Worm (Caenorhabditis elegans) whole organism, L2 larva: ENCODE measurements around the gene sri-4.

ENCODE experiments used
- C34F6.9 ChIP-seq: fragments of 150-350 bp; optimal IDR thresholded peaks from 2 replicates; lab custom pipeline; 2014; ENCODE audit warnings: missing biosample characterization, missing genetic modification characterization
- F13H6.1 ChIP-seq: sonication (generic microtip); optimal IDR thresholded peaks from 2 replicates; lab custom pipeline; 2016; ENCODE audit warnings: missing genetic modification characterization, missing compliant biosample characterization
- R02D3.7 ChIP-seq: fragments of 150-350 bp; optimal IDR thresholded peaks from 2 replicates; lab custom pipeline; 2014; ENCODE audit warnings: missing biosample characterization, missing genetic modification characterization
- Y55F3AM.14 ChIP-seq: fragments of 200-800 bp; sonication (Bioruptor generic); optimal IDR thresholded peaks from 2 replicates; lab custom pipeline; 2018; ENCODE audit warnings: mild to moderate bottlenecking, missing genetic modification characterization, missing compliant biosample characterization
- ZK546.5 ChIP-seq: sonication (generic microtip); optimal IDR thresholded peaks from 2 replicates; lab custom pipeline; 2017; ENCODE audit warnings: missing biosample characterization, missing genetic modification characterization
- alr-1 ChIP-seq: fragments of 150-350 bp; optimal IDR thresholded peaks from 2 replicates; lab custom pipeline; 2014; ENCODE audit warnings: missing biosample characterization, missing genetic modification characterization
- aly-2 ChIP-seq: fragments of 150-350 bp; optimal IDR thresholded peaks from 2 replicates; lab custom pipeline; 2014; ENCODE audit warnings: missing biosample characterization, missing genetic modification characterization
- ama-1 ChIP-seq: fragments of 150-350 bp; optimal IDR thresholded peaks from 2 replicates; lab custom pipeline; 2018; ENCODE audit warnings: inconsistent platforms
- blmp-1 ChIP-seq: sonication (generic microtip); optimal IDR thresholded peaks from 2 replicates; lab custom pipeline; 2017; ENCODE audit warnings: missing genetic modification characterization, mild to moderate bottlenecking, missing compliant biosample characterization, antibody characterized with exemption, moderate library complexity; ENCODE audit not compliant: insufficient read depth
- ceh-16 ChIP-seq: fragments of 150-350 bp; optimal IDR thresholded peaks from 2 replicates; lab custom pipeline; 2014; ENCODE audit warnings: missing biosample characterization, missing genetic modification characterization
- ceh-82 ChIP-seq: fragments of 150-350 bp; optimal IDR thresholded peaks from 2 replicates; lab custom pipeline; 2014; ENCODE audit warnings: missing biosample characterization, missing genetic modification characterization
- crh-2 ChIP-seq: sonication (generic microtip); optimal IDR thresholded peaks from 2 replicates; lab custom pipeline; 2017; ENCODE audit warnings: missing biosample characterization, missing genetic modification characterization
- dmd-4 ChIP-seq: sonication (generic microtip); optimal IDR thresholded peaks from 2 replicates; lab custom pipeline; 2017; ENCODE audit warnings: missing biosample characterization, missing genetic modification characterization
- egl-27 ChIP-seq: sonication (generic microtip); optimal IDR thresholded peaks from 3 replicates; lab custom pipeline; 2017; ENCODE audit warnings: missing biosample characterization, missing genetic modification reagents, missing genetic modification characterization
- elt-1 ChIP-seq: fragments of 150-350 bp; optimal IDR thresholded peaks from 2 replicates; lab custom pipeline; 2014; ENCODE audit warnings: missing biosample characterization, missing genetic modification characterization
- elt-3 ChIP-seq: sonication (generic microtip); optimal IDR thresholded peaks from 2 replicates; lab custom pipeline; 2017; ENCODE audit warnings: missing biosample characterization, missing genetic modification characterization
- fos-1 ChIP-seq: fragments of 150-350 bp; optimal IDR thresholded peaks from 2 replicates; lab custom pipeline; 2014; ENCODE audit warnings: missing biosample characterization, missing genetic modification characterization
- gmeb-1 ChIP-seq: fragments of 150-350 bp; optimal IDR thresholded peaks from 2 replicates; lab custom pipeline; 2014; ENCODE audit warnings: missing biosample characterization, missing genetic modification characterization
- lin-11 ChIP-seq: fragments of 150-350 bp; sonication (generic microtip); optimal IDR thresholded peaks from 2 replicates; lab custom pipeline; 2014; ENCODE audit warnings: missing biosample characterization, missing genetic modification characterization, inconsistent platforms, mixed read lengths
- lin-13 ChIP-seq: fragments of 150-350 bp; optimal IDR thresholded peaks from 2 replicates; lab custom pipeline; 2014; ENCODE audit warnings: missing biosample characterization, missing genetic modification reagents, missing genetic modification characterization
- lin-39 ChIP-seq: fragments of 150-350 bp; optimal IDR thresholded peaks from 2 replicates; lab custom pipeline; 2014; ENCODE audit warnings: missing biosample characterization, missing genetic modification reagents, missing genetic modification characterization
- lsy-2 ChIP-seq, 2 experiments: fragments of 150-350 bp in 1 of 2; sonication (generic microtip) in 1 of 2; optimal IDR thresholded peaks; 2 replicates each; lab custom pipeline; 2014 to 2017; ENCODE audit warnings: missing biosample characterization in 2 of 2, missing genetic modification characterization in 2 of 2
- mab-5 ChIP-seq: fragments of 150-350 bp; optimal IDR thresholded peaks from 2 replicates; lab custom pipeline; 2014; ENCODE audit warnings: missing biosample characterization, missing genetic modification characterization
- mbf-1 ChIP-seq: sonication (generic microtip); optimal IDR thresholded peaks from 2 replicates; lab custom pipeline; 2017; ENCODE audit warnings: missing biosample characterization, missing genetic modification characterization
- mdl-1 ChIP-seq, 2 experiments: fragments of 150-350 bp in 1 of 2; sonication (generic microtip) in 1 of 2; optimal IDR thresholded peaks; 2 replicates each; lab custom pipeline; 2017; ENCODE audit warnings: missing biosample characterization in 2 of 2, missing genetic modification characterization in 2 of 2
- nhr-10 ChIP-seq: sonication (generic microtip); optimal IDR thresholded peaks from 2 replicates; lab custom pipeline; 2017; ENCODE audit warnings: missing biosample characterization, missing genetic modification characterization
- nhr-11 ChIP-seq: fragments of 150-350 bp; optimal IDR thresholded peaks from 2 replicates; lab custom pipeline; 2014; ENCODE audit warnings: missing biosample characterization, missing genetic modification characterization
- nhr-12 ChIP-seq: fragments of 150-350 bp; optimal IDR thresholded peaks from 2 replicates; lab custom pipeline; 2014; ENCODE audit warnings: missing biosample characterization, missing genetic modification characterization
- nhr-129 ChIP-seq: fragments of 150-350 bp; optimal IDR thresholded peaks from 2 replicates; lab custom pipeline; 2014; ENCODE audit warnings: missing biosample characterization, missing genetic modification characterization
- nhr-21 ChIP-seq: fragments of 150-350 bp; optimal IDR thresholded peaks from 2 replicates; lab custom pipeline; 2014; ENCODE audit warnings: missing biosample characterization, missing genetic modification characterization
- nhr-23 ChIP-seq: fragments of 150-350 bp; optimal IDR thresholded peaks from 2 replicates; lab custom pipeline; 2014; ENCODE audit warnings: missing biosample characterization, missing genetic modification reagents, missing genetic modification characterization
- nhr-237 ChIP-seq: fragments of 150-350 bp; optimal IDR thresholded peaks from 2 replicates; lab custom pipeline; 2014; ENCODE audit warnings: missing biosample characterization, missing genetic modification characterization
- nhr-25 ChIP-seq: fragments of 150-350 bp; sonication (generic microtip); optimal IDR thresholded peaks from 3 replicates; lab custom pipeline; 2014; ENCODE audit warnings: missing biosample characterization, missing genetic modification characterization
- nhr-6 ChIP-seq: fragments of 150-350 bp; optimal IDR thresholded peaks from 2 replicates; lab custom pipeline; 2014; ENCODE audit warnings: missing biosample characterization, missing genetic modification characterization
- nhr-77 ChIP-seq: fragments of 150-350 bp; optimal IDR thresholded peaks from 2 replicates; lab custom pipeline; 2014; ENCODE audit warnings: missing biosample characterization, missing genetic modification characterization
- peb-1 ChIP-seq: fragments of 150-350 bp; optimal IDR thresholded peaks from 2 replicates; lab custom pipeline; 2014; ENCODE audit warnings: missing biosample characterization, missing genetic modification characterization
- sem-4 ChIP-seq: fragments of 150-350 bp; optimal IDR thresholded peaks from 2 replicates; lab custom pipeline; 2014; ENCODE audit warnings: missing biosample characterization, missing genetic modification reagents, missing genetic modification characterization
- skn-1 ChIP-seq: sonication (generic microtip); optimal IDR thresholded peaks from 2 replicates; lab custom pipeline; 2017; ENCODE audit warnings: missing biosample characterization, missing genetic modification characterization
- sma-3 ChIP-seq: sonication (generic microtip); optimal IDR thresholded peaks from 2 replicates; lab custom pipeline; 2016; ENCODE audit warnings: missing genetic modification reagents, missing genetic modification characterization, missing compliant biosample characterization
- sma-9 ChIP-seq, 2 experiments: fragments of 150-350 bp in 1 of 2; sonication (generic microtip) in 1 of 2; optimal IDR thresholded peaks; 2 replicates each; lab custom pipeline; 2014 to 2016; ENCODE audit warnings: missing genetic modification characterization in 2 of 2, mild to moderate bottlenecking in 1 of 2, missing biosample characterization in 1 of 2, missing compliant biosample characterization in 1 of 2, missing genetic modification reagents in 1 of 2, moderate library complexity in 1 of 2
- snpc-4 ChIP-seq: fragments of 150-350 bp; optimal IDR thresholded peaks from 2 replicates; lab custom pipeline; 2014; ENCODE audit warnings: missing biosample characterization, missing genetic modification characterization
- unc-39 ChIP-seq: fragments of 150-350 bp; optimal IDR thresholded peaks from 2 replicates; lab custom pipeline; 2014; ENCODE audit warnings: missing biosample characterization, missing genetic modification characterization
- unc-55 ChIP-seq: fragments of 150-350 bp; sonication (generic microtip); optimal IDR thresholded peaks from 3 replicates; lab custom pipeline; 2014; ENCODE audit warnings: missing biosample characterization, missing genetic modification reagents, missing genetic modification characterization
- unc-62 ChIP-seq: fragments of 150-350 bp; optimal IDR thresholded peaks from 2 replicates; lab custom pipeline; 2014; ENCODE audit warnings: missing biosample characterization, missing genetic modification reagents, missing genetic modification characterization
- zag-1 ChIP-seq: fragments of 150-350 bp; optimal IDR thresholded peaks from 2 replicates; lab custom pipeline; 2014; ENCODE audit warnings: missing biosample characterization, missing genetic modification characterization
- ztf-1 ChIP-seq: fragments of 200-800 bp; sonication (Bioruptor generic); conservative IDR thresholded peaks from 2 replicates; pipeline ENCODE4 v1.3.6; 2022; ENCODE audit warnings: missing genetic modification characterization, missing compliant biosample characterization
- ztf-11 ChIP-seq: sonication (generic microtip); optimal IDR thresholded peaks from 2 replicates; lab custom pipeline; 2017; ENCODE audit warnings: missing biosample characterization, missing genetic modification characterization
- ztf-4 ChIP-seq: fragments of 150-350 bp; optimal IDR thresholded peaks from 2 replicates; lab custom pipeline; 2014; ENCODE audit warnings: missing biosample characterization, missing genetic modification characterization

The sri-4 gene

ce11 chrV:731330-731729 is 16.8 kb upstream of the sri-4 start:
- TF ChIP-seq nhr-10 (tag; lab: Kevin White, UChicago) (peak; percentile 13), crh-2 (tag; lab: Kevin White, UChicago) (peak; percentile 94), lsy-2 (tag; optimal IDR thresholded peaks at IDR 0.05; lab: Kevin White, UChicago) (peak in 1 of 2 experiments; percentile 80), mab-5 (peak; percentile 62), mdl-1 (tag; optimal IDR thresholded peaks at IDR 0.05; lab: Kevin White, UChicago) (peak; percentile 97 to 98), ZK546.5 (tag; lab: Kevin White, UChicago) (no peak), dmd-4 (tag; lab: Kevin White, UChicago) (no peak), alr-1 (tag; lab: Kevin White, UChicago) (no peak), nhr-21 (tag; lab: Kevin White, UChicago) (peak; percentile 95), sma-3 (peak; percentile 97), sem-4 (tag; lab: Kevin White, UChicago) (peak; percentile 48), snpc-4 (tag; lab: Kevin White, UChicago) (peak; percentile 42), unc-39 (no peak), ceh-82 (tag; lab: Kevin White, UChicago) (no peak), sma-9 (GFP tag; optimal IDR thresholded peaks at IDR 0.05; lab: Kevin White, UChicago) (peak; percentile 99), sma-9 (tag; optimal IDR thresholded peaks at IDR 0.05; lab: Kevin White, UChicago) (peak; percentile 46), nhr-237 (tag; lab: Kevin White, UChicago) (no peak), peb-1 (tag; lab: Kevin White, UChicago) (no peak), nhr-25 (tag; lab: Kevin White, UChicago) (peak; percentile 85), skn-1 (tag; lab: Kevin White, UChicago) (no peak), elt-3 (tag; lab: Kevin White, UChicago) (no peak), ceh-16 (no peak), nhr-23 (tag; lab: Kevin White, UChicago) (no peak), ztf-1 (GFP tag; lab: Robert Waterston, UW) (no peak), nhr-129 (tag; lab: Kevin White, UChicago) (peak; percentile 96), egl-27 (tag; lab: Kevin White, UChicago) (peak; percentile 74), mbf-1 (tag; lab: Kevin White, UChicago) (no peak), ama-1 (lab: Kevin White, UChicago) (peak; percentile 82), gmeb-1 (peak; percentile 82), unc-55 (no peak), elt-1 (no peak), lin-11 (tag; lab: Kevin White, UChicago) (no peak), lin-39 (tag; lab: Kevin White, UChicago) (no peak), C34F6.9 (tag; lab: Kevin White, UChicago) (peak; percentile 51), nhr-12 (no peak), fos-1 (tag; lab: Kevin White, UChicago) (peak; percentile 83), Y55F3AM.14 (GFP tag; lab: Kevin White, UChicago) (peak; percentile 94), nhr-6 (tag; lab: Kevin White, UChicago) (peak; percentile 49), blmp-1 (tag; lab: Kevin White, UChicago) (peak; percentile 14), nhr-11 (no peak), lin-13 (peak; percentile 33), R02D3.7 (no peak), aly-2 (tag; lab: Kevin White, UChicago) (no peak), unc-62 (GFP tag; lab: Kevin White, UChicago) (peak; percentile 11), ztf-11 (tag; lab: Kevin White, UChicago) (no peak), ztf-4 (tag; lab: Kevin White, UChicago) (peak; percentile 89), zag-1 (tag; lab: Kevin White, UChicago) (no peak), F13H6.1 (tag; lab: Kevin White, UChicago) (peak; percentile 97), nhr-77 (peak; percentile 39)
- TF ChIP-seq, all 48 proteins: peak for 25
